Fruit fly (Drosophila melanogaster): ENCODE results near the gene Hsc70-3.
A peak's percentile ranks its signal among the peaks of the same experiment; 100 is the strongest.

Hsc70-3 gene

dm6 chrX:11792415-11793328 lies 14.2 kb downstream of the Hsc70-3 start, which contains the start of gene CkIIbeta (continued):
- TF ChIP-seq CG9817 (tag; optimal IDR thresholded peaks at IDR 0.05): peak; percentile 5
- no peak for TF ChIP-seq CG31388 (GFP tag; optimal IDR thresholded peaks at IDR 0.05)
- TF ChIP-seq NfI (GFP tag; optimal IDR thresholded peaks at IDR 0.05): peak; percentile 35
- no peak for TF ChIP-seq CG14050 (GFP tag; IDR thresholded peaks at IDR 0.05)
- TF ChIP-seq Fer3 (tag; optimal IDR thresholded peaks at IDR 0.05): peak; percentile 7
- no peak for TF ChIP-seq Mes4 (GFP tag; optimal IDR thresholded peaks at IDR 0.05)
- no peak for TF ChIP-seq Six4 (GFP tag; optimal IDR thresholded peaks at IDR 0.05)
- no peak; the same call in 1 of the 2 replicates for TF ChIP-seq slbo (GFP tag; IDR thresholded peaks at IDR 0.05)
- TF ChIP-seq fd64A (GFP tag; optimal IDR thresholded peaks at IDR 0.05): no peak
- peak; percentile 82 for TF ChIP-seq CG12659 (GFP tag; optimal IDR thresholded peaks at IDR 0.05)
- TF ChIP-seq CG7271 (tag; optimal IDR thresholded peaks at IDR 0.05): no peak
- peak; percentile 76 for TF ChIP-seq Abd-B (GFP tag; optimal IDR thresholded peaks at IDR 0.05)
- no peak for TF ChIP-seq Hand (GFP tag; optimal IDR thresholded peaks at IDR 0.05)
- TF ChIP-seq CG9797 (GFP tag; optimal IDR thresholded peaks at IDR 0.05): peak; percentile 77
- peak; percentile 94 for TF ChIP-seq CG7963 (GFP tag; IDR thresholded peaks at IDR 0.05; ENCODE audit: partially characterized antibody)
- peak; percentile 12 for TF ChIP-seq chif (GFP tag; optimal IDR thresholded peaks at IDR 0.05)
- TF ChIP-seq GATAe (GFP tag; conservative IDR thresholded peaks at IDR 0.05): no peak
- TF ChIP-seq CG16863 (GFP tag; optimal IDR thresholded peaks at IDR 0.05): no peak
- TF ChIP-seq so (GFP tag; IDR thresholded peaks at IDR 0.05): no peak
- TF ChIP-seq Pdp1 (GFP tag; optimal IDR thresholded peaks at IDR 0.05): peak; percentile 49 to 54
- no peak for TF ChIP-seq unpg (GFP tag; optimal IDR thresholded peaks at IDR 0.05)
- peak; percentile 16 for TF ChIP-seq CG3281 (GFP tag; optimal IDR thresholded peaks at IDR 0.05)
- TF ChIP-seq HLH3B (GFP tag; IDR thresholded peaks at IDR 0.05): 0 out of 2 replicates have a peak, but pooled peaks have one; percentile 30
- peak in 1 of 2 experiments; percentile 17 for TF ChIP-seq crp (GFP tag; optimal IDR thresholded peaks at IDR 0.05)
- TF ChIP-seq h (optimal IDR thresholded peaks at IDR 0.05): no peak
- peak; percentile 75 for TF ChIP-seq CG33213 (GFP tag; optimal IDR thresholded peaks at IDR 0.05)
- TF ChIP-seq unc-4 (GFP tag; IDR thresholded peaks at IDR 0.05; ENCODE audit: partially characterized antibody): peak; percentile 89
- peak; percentile 28 for TF ChIP-seq CHES-1-like (GFP tag; optimal IDR thresholded peaks at IDR 0.05)
- TF ChIP-seq CG8944 (GFP tag; optimal IDR thresholded peaks at IDR 0.05): peak; percentile 33
- peak; percentile 13 for TF ChIP-seq Meics (GFP tag; optimal IDR thresholded peaks at IDR 0.05)
- TF ChIP-seq cas (GFP tag; IDR thresholded peaks at IDR 0.05): no peak
- peak; percentile 52 for TF ChIP-seq CG9727 (GFP tag; optimal IDR thresholded peaks at IDR 0.05)
- peak; percentile 17 for TF ChIP-seq ERR (GFP tag; optimal IDR thresholded peaks at IDR 0.05)
- peak; percentile 54 for TF ChIP-seq CG30403 (GFP tag; optimal IDR thresholded peaks at IDR 0.05)
- peak; percentile 0 for TF ChIP-seq Hr3 (GFP tag; optimal IDR thresholded peaks at IDR 0.05)
- TF ChIP-seq Sry-δ (GFP tag; optimal IDR thresholded peaks at IDR 0.05): peak; percentile 98
- peak; percentile 67 for TF ChIP-seq zfh2 (GFP tag; optimal IDR thresholded peaks at IDR 0.05)
- peak; percentile 35 for TF ChIP-seq abd-A (tag; optimal IDR thresholded peaks at IDR 0.05)
- TF ChIP-seq nom (GFP tag; optimal IDR thresholded peaks at IDR 0.05): peak; percentile 19
- no peak for TF ChIP-seq CG31365 (tag; optimal IDR thresholded peaks at IDR 0.05)
- no peak for TF ChIP-seq kay (GFP tag; optimal IDR thresholded peaks at IDR 0.05)
- peak; percentile 62 for TF ChIP-seq Antp (GFP tag; optimal IDR thresholded peaks at IDR 0.05)
- no peak for TF ChIP-seq CG2202 (tag; optimal IDR thresholded peaks at IDR 0.05)
- TF ChIP-seq cg (GFP tag; optimal IDR thresholded peaks at IDR 0.05): peak; percentile 92
- no peak for TF ChIP-seq pfk (GFP tag; optimal IDR thresholded peaks at IDR 0.05)
- TF ChIP-seq CG13287 (GFP tag; IDR thresholded peaks at IDR 0.05; ENCODE audit: partially characterized antibody): peak; percentile 92
- no peak for TF ChIP-seq nau (GFP tag; optimal IDR thresholded peaks at IDR 0.05)
- peak; percentile 18 for TF ChIP-seq Fer1 (GFP tag; optimal IDR thresholded peaks at IDR 0.05)
